Worm (Caenorhabditis elegans) whole organism, young adult: ENCODE data around the gene F31E3.2.

Experiments
- F33H1.4 ChIP-seq: fragments of 200-800 bp; sonication (Bioruptor generic); IDR thresholded peaks from 2 replicates; pipeline ENCODE4 v1.3.6; 2022; ENCODE audit warnings: missing genetic modification reagents, missing genetic modification characterization, missing compliant biosample characterization
- Y95B8A.8 ChIP-seq: fragments of 200-800 bp; sonication (Bioruptor generic); IDR thresholded peaks from 2 replicates; pipeline ENCODE4 v1.3.6; 2022; ENCODE audit warnings: missing genetic modification reagents, missing genetic modification characterization, missing compliant biosample characterization
- ceh-79 ChIP-seq: sonication (generic microtip); optimal IDR thresholded peaks from 2 replicates; lab custom pipeline; 2017; ENCODE audit warnings: mild to moderate bottlenecking, missing genetic modification characterization, missing compliant biosample characterization
- gei-17 ChIP-seq: fragments of 200-800 bp; sonication (Bioruptor generic); optimal IDR thresholded peaks from 2 replicates; lab custom pipeline; 2018; ENCODE audit warnings: mild to moderate bottlenecking, missing genetic modification characterization, missing compliant biosample characterization
- him-1 ChIP-seq: sonication (generic microtip); optimal IDR thresholded peaks from 2 replicates; lab custom pipeline; 2016; ENCODE audit warnings: missing genotype, missing genetic modification reagents, missing genetic modification characterization, missing compliant biosample characterization
- lin-40 ChIP-seq: sonication (generic microtip); optimal IDR thresholded peaks from 2 replicates; lab custom pipeline; 2016; ENCODE audit warnings: missing genetic modification characterization, mild to moderate bottlenecking, missing compliant biosample characterization, missing genotype, missing genetic modification reagents
- lsy-27 ChIP-seq: sonication (generic microtip); optimal IDR thresholded peaks from 2 replicates; lab custom pipeline; 2017; ENCODE audit warnings: missing genetic modification characterization, mild to moderate bottlenecking, missing compliant biosample characterization, antibody characterized with exemption, missing genotype, borderline replicate concordance; ENCODE audit not compliant: insufficient read depth
- snpc-4 ChIP-seq, 5 experiments: fragments of 150-350 bp in 1 of 5; sonication (generic microtip) in 4 of 5; optimal IDR thresholded peaks; 2 replicates each; lab custom pipeline; 2014 to 2018; ENCODE audit warnings: missing genetic modification characterization in 5 of 5, missing biosample characterization in 3 of 5, antibody characterized with exemption in 2 of 5, mild to moderate bottlenecking in 2 of 5, missing compliant biosample characterization in 2 of 5, missing genotype in 2 of 5, moderate library complexity in 2 of 5, missing genetic modification reagents in 1 of 5
- unc-130 ChIP-seq: sonication (generic microtip); optimal IDR thresholded peaks from 2 replicates; lab custom pipeline; 2016; ENCODE audit warnings: missing genetic modification reagents, missing genetic modification characterization, missing compliant biosample characterization
- ztf-25 ChIP-seq: fragments of 200-800 bp; sonication (Bioruptor generic); IDR thresholded peaks from 2 replicates; pipeline ENCODE4 v1.3.6; 2022; ENCODE audit warnings: missing genetic modification reagents, missing genetic modification characterization, missing compliant biosample characterization

DNA sequence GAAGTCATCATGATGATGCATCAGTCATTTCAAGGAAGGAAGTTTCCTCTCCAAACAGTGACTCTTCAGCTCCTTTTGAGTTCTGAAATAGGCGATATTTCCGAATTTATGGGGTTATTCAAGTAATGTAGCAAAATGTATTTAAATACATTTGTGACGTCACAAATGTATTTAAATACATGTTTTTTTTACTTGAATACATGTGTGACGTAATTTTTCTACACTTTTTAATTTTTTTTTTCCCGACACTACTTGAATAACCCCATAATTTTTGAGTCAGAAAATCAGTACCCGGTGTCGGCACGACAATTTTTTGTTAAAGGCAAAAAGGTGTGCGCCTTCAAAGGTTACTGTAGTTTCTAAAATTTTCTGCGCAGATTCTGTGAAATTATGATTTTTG, 1.2 kb downstream of the F31E3.2 start:
- TF ChIP-seq snpc-4 (GFP tag; optimal IDR thresholded peaks at IDR 0.05; lab: Kevin White, UChicago): no peak
- TF ChIP-seq snpc-4 (tag; optimal IDR thresholded peaks at IDR 0.05; lab: Kevin White, UChicago): no peak
- no peak for TF ChIP-seq lin-40 (tag; lab: Kevin White, UChicago)
- TF ChIP-seq lsy-27: no peak
- no peak for TF ChIP-seq ztf-25 (GFP tag; lab: Robert Waterston, UW)
- no peak for TF ChIP-seq him-1 (tag; lab: Kevin White, UChicago)
- no peak for TF ChIP-seq F33H1.4 (GFP tag; lab: Robert Waterston, UW)
- no peak for TF ChIP-seq unc-130 (GFP tag; lab: Kevin White, UChicago)
- no peak for TF ChIP-seq Y95B8A.8
- no peak for TF ChIP-seq ceh-79 (tag; lab: Kevin White, UChicago)
- TF ChIP-seq gei-17: no peak
